Fruit fly (Drosophila melanogaster) whole organism, wandering third instar larva: ENCODE results near the gene CG5793.

Experiments
- Abd-B ChIP-seq: fragments of >200 bp; optimal IDR thresholded peaks from 2 replicates; lab custom pipeline; 2017; ENCODE audit warnings: missing biosample characterization, missing genetic modification characterization
- CG32264 ChIP-seq: fragments of 200-800 bp; sonication (Bioruptor generic); optimal IDR thresholded peaks from 2 replicates; lab custom pipeline; 2016; ENCODE audit warnings: missing biosample characterization, missing genetic modification characterization
- CG9705 ChIP-seq: fragments of 200-800 bp; sonication (Bioruptor generic); optimal IDR thresholded peaks from 2 replicates; lab custom pipeline; 2018; ENCODE audit warnings: missing biosample characterization, mild to moderate bottlenecking, missing genetic modification characterization
- CrebA ChIP-seq: fragments of 200-800 bp; sonication (Bioruptor generic); optimal IDR thresholded peaks from 2 replicates; lab custom pipeline; 2016; ENCODE audit warnings: missing biosample characterization, mild to moderate bottlenecking, missing genetic modification characterization, borderline replicate concordance
- Dfd ChIP-seq: fragments of >200 bp; optimal IDR thresholded peaks from 2 replicates; lab custom pipeline; 2017; ENCODE audit warnings: missing biosample characterization, missing genetic modification characterization
- Dif ChIP-seq: fragments of 200-275, 200-300 bp; sonication (Bioruptor generic); optimal IDR thresholded peaks from 2 replicates; lab custom pipeline; 2018; ENCODE audit warnings: missing biosample characterization, missing genetic modification characterization; ENCODE audit not compliant: partially characterized antibody
- GATAd ChIP-seq: sonication (Bioruptor generic); optimal IDR thresholded peaks from 2 replicates; lab custom pipeline; 2016; ENCODE audit warnings: missing biosample characterization, missing genetic modification characterization
- HLH106 ChIP-seq: fragments of 200-800 bp; optimal IDR thresholded peaks from 3 replicates; lab custom pipeline; 2019; ENCODE audit warnings: missing biosample characterization, mild to moderate bottlenecking, missing genetic modification characterization, moderate library complexity
- Hnf4 ChIP-seq: fragments of 200-800 bp; sonication (Bioruptor generic); optimal IDR thresholded peaks from 2 replicates; lab custom pipeline; 2016; ENCODE audit warnings: missing biosample characterization, mild to moderate bottlenecking, missing genetic modification characterization
- Hr78 ChIP-seq: fragments of >200 bp; optimal IDR thresholded peaks from 2 replicates; lab custom pipeline; 2017; ENCODE audit warnings: missing biosample characterization, missing genetic modification characterization
- Hr83 ChIP-seq: fragments of 200-300 bp; sonication (Bioruptor generic); optimal IDR thresholded peaks from 2 replicates; lab custom pipeline; 2016; ENCODE audit warnings: missing biosample characterization, mild to moderate bottlenecking, missing genetic modification characterization, moderate library complexity; ENCODE audit not compliant: poor library complexity, severe bottlenecking
- Jra ChIP-seq: sonication (Bioruptor generic); optimal IDR thresholded peaks from 2 replicates; lab custom pipeline; 2016; ENCODE audit warnings: missing biosample characterization, missing genetic modification characterization
- Mio ChIP-seq: sonication (Bioruptor generic); optimal IDR thresholded peaks from 2 replicates; lab custom pipeline; 2016; ENCODE audit warnings: missing biosample characterization, missing genetic modification characterization
- Myc ChIP-seq: fragments of >200 bp; optimal IDR thresholded peaks from 2 replicates; lab custom pipeline; 2017
- N ChIP-seq: fragments of >200 bp; optimal IDR thresholded peaks from 2 replicates; lab custom pipeline; 2018; ENCODE audit warnings: missing biosample characterization, missing external identifiers, missing genetic modification characterization
- OdsH ChIP-seq: fragments of 200-800 bp; sonication (Bioruptor generic); optimal IDR thresholded peaks from 2 replicates; lab custom pipeline; 2016; ENCODE audit warnings: missing biosample characterization, mild to moderate bottlenecking, missing genetic modification characterization
- Rel ChIP-seq, 2 experiments: fragments of 200-800 bp; sonication (Bioruptor generic) in 1 of 2; optimal IDR thresholded peaks; 2 replicates in 1 of 2; 3 replicates in 1 of 2; lab custom pipeline; 2016 to 2019; ENCODE audit warnings: mild to moderate bottlenecking in 2 of 2, missing biosample characterization in 2 of 2, missing genetic modification characterization in 2 of 2, moderate library complexity in 1 of 2
- Sp1 ChIP-seq: fragments of 200-800 bp; sonication (Bioruptor generic); optimal IDR thresholded peaks from 3 replicates; lab custom pipeline; 2019; ENCODE audit warnings: missing biosample characterization, mild to moderate bottlenecking, missing genetic modification characterization, moderate library complexity
- Vsx2 ChIP-seq: fragments of 200-300, 225-300 bp; sonication (Bioruptor generic); optimal IDR thresholded peaks from 2 replicates; lab custom pipeline; 2018; ENCODE audit warnings: missing biosample characterization, missing genetic modification characterization; ENCODE audit not compliant: partially characterized antibody
- br ChIP-seq: fragments of 200-800 bp; sonication (Bioruptor generic); optimal IDR thresholded peaks from 2 replicates; lab custom pipeline; 2016; ENCODE audit warnings: missing biosample characterization, missing genetic modification characterization
- brk ChIP-seq: fragments of 200-800 bp; sonication (Bioruptor generic); optimal IDR thresholded peaks from 2 replicates; lab custom pipeline; 2016; ENCODE audit warnings: missing biosample characterization, mild to moderate bottlenecking, missing genetic modification characterization
- dl ChIP-seq, 2 experiments: fragments of 175-275, 200-275 bp in 1 of 2; fragments of 200-275 bp in 1 of 2; sonication (Bioruptor generic); optimal IDR thresholded peaks; lab custom pipeline; 2018; ENCODE audit warnings: mild to moderate bottlenecking in 2 of 2, missing biosample characterization in 2 of 2, missing genetic modification characterization in 2 of 2, moderate library complexity in 2 of 2; ENCODE audit not compliant: partially characterized antibody in 2 of 2, insufficient read depth in 1 of 2
- dmrt93B ChIP-seq: fragments of 200-800 bp; sonication (Bioruptor generic); optimal IDR thresholded peaks from 2 replicates; lab custom pipeline; 2018; ENCODE audit warnings: missing biosample characterization, mild to moderate bottlenecking, missing genetic modification characterization
- dsf ChIP-seq: sonication (Bioruptor generic); optimal IDR thresholded peaks from 2 replicates; lab custom pipeline; 2016; ENCODE audit warnings: missing biosample characterization, missing genetic modification characterization, borderline replicate concordance
- ey ChIP-seq: fragments of 200-800 bp; sonication (Bioruptor generic); optimal IDR thresholded peaks from 2 replicates; lab custom pipeline; 2016; ENCODE audit warnings: missing biosample characterization, missing genetic modification characterization
- foxo ChIP-seq, 2 experiments: fragments of 200-800 bp; sonication (Bioruptor generic); optimal IDR thresholded peaks; 2 replicates in 1 of 2; 3 replicates in 1 of 2; lab custom pipeline; 2016 to 2017; ENCODE audit warnings: missing biosample characterization in 2 of 2, missing genetic modification characterization in 2 of 2
- fru ChIP-seq: fragments of 200-800 bp; sonication (Bioruptor generic); optimal IDR thresholded peaks from 3 replicates; lab custom pipeline; 2016; ENCODE audit warnings: missing biosample characterization, mild to moderate bottlenecking, missing genetic modification characterization
- h ChIP-seq: fragments of 200-800 bp; sonication (Bioruptor generic); optimal IDR thresholded peaks from 3 replicates; lab custom pipeline; 2016; ENCODE audit warnings: missing biosample characterization, mild to moderate bottlenecking, missing genetic modification characterization
- jim ChIP-seq: fragments of 175-275, 200-325 bp; sonication (Bioruptor generic); optimal IDR thresholded peaks from 2 replicates; lab custom pipeline; 2016; ENCODE audit warnings: missing biosample characterization, mild to moderate bottlenecking, missing genetic modification characterization
- lola ChIP-seq: fragments of >200 bp; optimal IDR thresholded peaks from 2 replicates; lab custom pipeline; 2017; ENCODE audit warnings: missing biosample characterization, missing genetic modification characterization
- pan ChIP-seq: fragments of >200 bp; optimal IDR thresholded peaks from 2 replicates; lab custom pipeline; 2017
- psq ChIP-seq: fragments of 200-800 bp; sonication (Bioruptor generic); optimal IDR thresholded peaks from 3 replicates; lab custom pipeline; 2017; ENCODE audit warnings: missing biosample characterization, mild to moderate bottlenecking, missing genetic modification characterization, moderate library complexity
- rgr ChIP-seq: fragments of 200-800 bp; sonication (Bioruptor generic); optimal IDR thresholded peaks from 3 replicates; lab custom pipeline; 2016; ENCODE audit warnings: missing biosample characterization, mild to moderate bottlenecking, missing genetic modification characterization
- sage ChIP-seq: fragments of 200-800 bp; sonication (Bioruptor generic); optimal IDR thresholded peaks from 2 replicates; lab custom pipeline; 2016; ENCODE audit warnings: missing biosample characterization, mild to moderate bottlenecking, missing genetic modification characterization
- sv ChIP-seq: fragments of 200-800 bp; sonication (Bioruptor generic); optimal IDR thresholded peaks from 3 replicates; lab custom pipeline; 2016; ENCODE audit warnings: missing biosample characterization, missing genetic modification characterization
- tai ChIP-seq: sonication (Bioruptor generic); optimal IDR thresholded peaks from 2 replicates; lab custom pipeline; 2016; ENCODE audit warnings: missing biosample characterization, missing genetic modification characterization
- usp ChIP-seq: fragments of >200 bp; optimal IDR thresholded peaks from 2 replicates; lab custom pipeline; 2017; ENCODE audit warnings: missing biosample characterization, missing genetic modification characterization
- woc ChIP-seq: sonication (Bioruptor generic); optimal IDR thresholded peaks from 2 replicates; lab custom pipeline; 2016; ENCODE audit warnings: missing biosample characterization, mild to moderate bottlenecking, missing genetic modification characterization

The CG5793 gene

dm6 chr3R:21097631-21098117 lies 29.7 kb upstream of the CG5793 start, which contains the start of gene RhoGAP93B:
Gene RhoGAP93B, minus strand, starts transcription at chr3R:21097827.
- no peak for TF ChIP-seq lola (GFP tag; lab: Kevin White, UChicago)
- no peak for TF ChIP-seq dmrt93B
- TF ChIP-seq Dfd (GFP tag; lab: Kevin White, UChicago), result no peak
- peak; percentile 35 for TF ChIP-seq sv (GFP tag; lab: Kevin White, UChicago)
- peak; percentile 65 for TF ChIP-seq CG32264 (GFP tag; lab: Kevin White, UChicago)
- peak; percentile 82 for TF ChIP-seq h
- TF ChIP-seq rgr (GFP tag; lab: Kevin White, UChicago), result peak; percentile 83
- TF ChIP-seq br (GFP tag; lab: Kevin White, UChicago), result peak; percentile 83
- no peak for TF ChIP-seq Abd-B (GFP tag; lab: Kevin White, UChicago)
- no peak for TF ChIP-seq CrebA (GFP tag; lab: Kevin White, UChicago)
- no peak for TF ChIP-seq usp
- TF ChIP-seq Hr78 (GFP tag; lab: Kevin White, UChicago), result no peak
- peak; percentile 87 for TF ChIP-seq woc (GFP tag; lab: Kevin White, UChicago)
- no peak for TF ChIP-seq Dif (GFP tag; lab: Kevin White, UChicago)
- peak; percentile 84 for TF ChIP-seq CG9705
- TF ChIP-seq Mio (GFP tag; lab: Kevin White, UChicago), result peak; percentile 40
- peak; percentile 53 for TF ChIP-seq Hr83
- TF ChIP-seq tai (GFP tag; lab: Kevin White, UChicago), result no peak
- TF ChIP-seq HLH106 (tag; lab: Kevin White, UChicago), result peak; percentile 84
- peak; percentile 36 to 83 for TF ChIP-seq foxo (GFP tag; optimal IDR thresholded peaks at IDR 0.05; lab: Kevin White, UChicago)
- no peak for TF ChIP-seq N (GFP tag; lab: Kevin White, UChicago)
- TF ChIP-seq dl (GFP tag; optimal IDR thresholded peaks at IDR 0.05; lab: Kevin White, UChicago; ENCODE audit: insufficient read depth in 1 of 2, partially characterized antibody in 2 of 2), result no peak
- TF ChIP-seq Rel (GFP tag; optimal IDR thresholded peaks at IDR 0.05; lab: Kevin White, UChicago), result no peak
- TF ChIP-seq Rel (tag; optimal IDR thresholded peaks at IDR 0.05; lab: Kevin White, UChicago), result peak; percentile 68
- TF ChIP-seq sage (GFP tag; lab: Kevin White, UChicago), result no peak
- TF ChIP-seq ey (GFP tag; lab: Kevin White, UChicago), result peak; percentile 75
- TF ChIP-seq psq (GFP tag; lab: Kevin White, UChicago), result peak; percentile 82
- peak; percentile 93 for TF ChIP-seq dsf (GFP tag; lab: Kevin White, UChicago)
- TF ChIP-seq jim (GFP tag; lab: Kevin White, UChicago), result peak; percentile 29
- peak; percentile 97 for TF ChIP-seq Jra (GFP tag; lab: Kevin White, UChicago)
- TF ChIP-seq GATAd (GFP tag; lab: Kevin White, UChicago), result no peak
- no peak for TF ChIP-seq Hnf4 (GFP tag; lab: Kevin White, UChicago)
- peak; percentile 80 for TF ChIP-seq Sp1 (GFP tag; lab: Kevin White, UChicago)
- no peak for TF ChIP-seq Vsx2 (GFP tag; lab: Kevin White, UChicago)
- TF ChIP-seq pan (lab: Kevin White, UChicago), result no peak
- peak; percentile 91 for TF ChIP-seq fru (GFP tag; lab: Kevin White, UChicago)
- TF ChIP-seq OdsH, result peak; percentile 65
- no peak for TF ChIP-seq brk
- peak; percentile 19 for TF ChIP-seq Myc (lab: Kevin White, UChicago)
- TF ChIP-seq, all 38 proteins: peak for 21

- TF ChIP-seq sv (GFP tag; lab: Kevin White, UChicago), result peak; percentile 21
- no peak for TF ChIP-seq lola (GFP tag; lab: Kevin White, UChicago)
- peak; percentile 54 for TF ChIP-seq Sp1 (GFP tag; lab: Kevin White, UChicago)
- TF ChIP-seq GATAd (GFP tag; lab: Kevin White, UChicago), result no peak
- TF ChIP-seq Mio (GFP tag; lab: Kevin White, UChicago), result no peak
- TF ChIP-seq CG9705, result peak; percentile 33
- peak; percentile 82 for TF ChIP-seq woc (GFP tag; lab: Kevin White, UChicago)
- peak; percentile 52 for TF ChIP-seq ey (GFP tag; lab: Kevin White, UChicago)
- TF ChIP-seq jim (GFP tag; lab: Kevin White, UChicago), result no peak
- peak; percentile 54 for TF ChIP-seq rgr (GFP tag; lab: Kevin White, UChicago)
- TF ChIP-seq Hr83, result no peak
- no peak for TF ChIP-seq Jra (GFP tag; lab: Kevin White, UChicago)
- no peak for TF ChIP-seq pan (lab: Kevin White, UChicago)
- TF ChIP-seq Dif (GFP tag; lab: Kevin White, UChicago), result no peak
- no peak for TF ChIP-seq Hnf4 (GFP tag; lab: Kevin White, UChicago)
- peak; percentile 11 for TF ChIP-seq dsf (GFP tag; lab: Kevin White, UChicago)
- TF ChIP-seq br (GFP tag; lab: Kevin White, UChicago), result no peak
- TF ChIP-seq OdsH, result peak; percentile 47
- peak in 1 of 2 experiments; percentile 62 for TF ChIP-seq foxo (GFP tag; optimal IDR thresholded peaks at IDR 0.05; lab: Kevin White, UChicago)
- peak; percentile 65 for TF ChIP-seq HLH106 (tag; lab: Kevin White, UChicago)
- no peak for TF ChIP-seq brk
- TF ChIP-seq psq (GFP tag; lab: Kevin White, UChicago), result peak; percentile 46
Observed at dm6 chr3R:21101453-21102214, 25.7 kb upstream of the CG5793 start, which contains the start of the genes CG7044 and Tbc1d22. Gene CG7044, minus strand, starts transcription at chr3R:21101718. Gene Tbc1d22, plus strand, starts transcription at chr3R:21102199.
